Worm (Caenorhabditis elegans): Measurements from ENCODE around the gene W02B8.1.

DNA sequence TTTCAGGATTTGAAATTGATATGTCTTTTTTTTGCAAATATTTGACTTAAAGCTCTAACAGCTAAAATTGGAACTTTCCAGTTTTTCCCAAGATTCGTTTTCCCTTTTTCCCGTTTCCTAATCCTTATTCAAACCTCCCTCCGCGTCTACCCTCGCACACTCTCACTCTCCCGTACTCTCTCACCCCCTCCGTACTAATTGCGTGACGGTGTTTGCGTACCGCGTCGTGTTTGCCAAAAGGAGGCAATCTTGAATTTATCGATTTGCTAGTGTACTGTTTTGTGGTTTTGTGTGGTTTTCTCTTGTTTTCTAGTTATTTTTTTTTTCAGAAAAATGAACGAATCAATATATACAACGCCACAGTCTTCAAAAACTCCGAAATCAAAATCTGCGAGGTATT, 6.7 kb upstream of the W02B8.1 start, which contains the start of gene citk-1:
- no peak for TF ChIP-seq tab-1 (GFP tag; IDR thresholded peaks at IDR 0.05)
- peak; percentile 80 for TF ChIP-seq T22C8.4 (GFP tag; IDR thresholded peaks at IDR 0.05)
- TF ChIP-seq ztf-29 (GFP tag; IDR thresholded peaks at IDR 0.05): no peak
- TF ChIP-seq klf-2 (GFP tag; conservative IDR thresholded peaks at IDR 0.05): no peak
- no peak for TF ChIP-seq med-1 (GFP tag; optimal IDR thresholded peaks at IDR 0.05; ENCODE audit: insufficient read depth)
- TF ChIP-seq flt-1 (GFP tag; IDR thresholded peaks at IDR 0.05): 0 out of 2 replicates have a peak, but pooled peaks have one; percentile 27
- peak; percentile 37 for TF ChIP-seq cog-1 (tag; optimal IDR thresholded peaks at IDR 0.05)
- no peak for TF ChIP-seq ref-1 (GFP tag; conservative IDR thresholded peaks at IDR 0.05)

All from whole organism, midembryonic.